Fruit fly (Drosophila melanogaster) Kc167 (cell line): Measurements from ENCODE around the gene robl62A.

ENCODE experiments used
- Myc ChIP-seq: fragments of >200 bp; optimal IDR thresholded peaks from 2 replicates; lab custom pipeline; 2017; ENCODE audit warnings: missing external identifiers
- Sin3A ChIP-seq: fragments of >200 bp; optimal IDR thresholded peaks from 2 replicates; lab custom pipeline; 2018; ENCODE audit warnings: missing external identifiers
- h ChIP-seq: fragments of >200 bp; optimal IDR thresholded peaks from 3 replicates; lab custom pipeline; 2018; ENCODE audit warnings: missing external identifiers
- psq ChIP-seq: fragments of >200 bp; optimal IDR thresholded peaks from 2 replicates; lab custom pipeline; 2017; ENCODE audit warnings: missing external identifiers
- ttk ChIP-seq: sonication (Bioruptor generic); optimal IDR thresholded peaks from 2 replicates; lab custom pipeline; 2017; ENCODE audit warnings: missing external identifiers

dm6 chr3L:1437772-1438171, 39.6 kb upstream of the robl62A start, which contains the start of gene SA2:
- TF ChIP-seq ttk (lab: Kevin White, UChicago) (no peak), psq (lab: Kevin White, UChicago) (no peak), h (lab: Kevin White, UChicago) (no peak), Sin3A (no peak), Myc (lab: Kevin White, UChicago) (no peak)
